Worm (Caenorhabditis elegans) whole organism, young adult: ENCODE data around the gene ZK154.4.
A peak's percentile ranks its signal among the peaks of the same experiment; 100 is the strongest.

Experiments used
- B0336.3 ChIP-seq: fragments of 200-800 bp; sonication (Bioruptor generic); IDR thresholded peaks from 2 replicates; pipeline ENCODE4 v1.3.6; 2022; ENCODE audit warnings: missing genetic modification characterization, missing compliant biosample characterization
- D2030.7 ChIP-seq: fragments of 200-800 bp; sonication (Bioruptor generic); IDR thresholded peaks from 2 replicates; pipeline ENCODE4 v1.3.6; 2022; ENCODE audit warnings: missing genetic modification reagents, missing genetic modification characterization, missing compliant biosample characterization
- F10E7.11 ChIP-seq: sonication (generic microtip); optimal IDR thresholded peaks from 2 replicates; lab custom pipeline; 2017; ENCODE audit warnings: mild to moderate bottlenecking, missing genetic modification characterization, moderate library complexity, missing compliant biosample characterization
- F22D6.2 ChIP-seq: sonication (generic microtip); optimal IDR thresholded peaks from 2 replicates; lab custom pipeline; 2016; ENCODE audit warnings: mild to moderate bottlenecking, missing genetic modification characterization, missing compliant biosample characterization
- F23B12.7 ChIP-seq: sonication (generic microtip); optimal IDR thresholded peaks from 2 replicates; lab custom pipeline; 2017; ENCODE audit warnings: missing genetic modification characterization, mild to moderate bottlenecking, missing compliant biosample characterization, antibody characterized with exemption, moderate library complexity; ENCODE audit not compliant: insufficient read depth
- F49E8.2 ChIP-seq: sonication (generic microtip); optimal IDR thresholded peaks from 3 replicates; lab custom pipeline; 2017; ENCODE audit warnings: missing genetic modification characterization, mild to moderate bottlenecking, missing compliant biosample characterization, antibody characterized with exemption, moderate library complexity; ENCODE audit not compliant: insufficient read depth
- F55B11.4 ChIP-seq: sonication (generic microtip); optimal IDR thresholded peaks from 2 replicates; lab custom pipeline; 2016; ENCODE audit warnings: missing compliant biosample characterization, missing genetic modification characterization, borderline replicate concordance; ENCODE audit not compliant: insufficient read depth
- F57A8.1 ChIP-seq: fragments of 200-800 bp; sonication (Bioruptor generic); optimal IDR thresholded peaks from 2 replicates; lab custom pipeline; 2018; ENCODE audit warnings: mild to moderate bottlenecking, missing genetic modification characterization, moderate library complexity, missing compliant biosample characterization
- F57C9.4 ChIP-seq: sonication (generic microtip); optimal IDR thresholded peaks from 2 replicates; lab custom pipeline; 2017; ENCODE audit warnings: mild to moderate bottlenecking, missing genetic modification characterization, missing compliant biosample characterization
- K12H6.12 ChIP-seq: fragments of 200-800 bp; sonication (Bioruptor generic); optimal IDR thresholded peaks from 2 replicates; lab custom pipeline; 2018; ENCODE audit warnings: mild to moderate bottlenecking, missing genetic modification characterization, missing compliant biosample characterization
- T07F8.4 ChIP-seq: sonication (generic microtip); optimal IDR thresholded peaks from 2 replicates; lab custom pipeline; 2016; ENCODE audit warnings: mild to moderate bottlenecking, missing genetic modification characterization, moderate library complexity, missing compliant biosample characterization
- T26A5.8 ChIP-seq: sonication (generic microtip); optimal IDR thresholded peaks from 2 replicates; lab custom pipeline; 2016; ENCODE audit warnings: missing genetic modification characterization, missing compliant biosample characterization
- Y56A3A.18 ChIP-seq: fragments of 200-800 bp; sonication (Bioruptor generic); IDR thresholded peaks from 2 replicates; pipeline ENCODE4 v1.3.6; 2022; ENCODE audit warnings: missing genetic modification reagents, missing genetic modification characterization, missing compliant biosample characterization
- aptf-2 ChIP-seq: fragments of 200-800 bp; sonication (Bioruptor generic); conservative IDR thresholded peaks from 2 replicates; pipeline ENCODE4 v1.3.6; 2022; ENCODE audit warnings: missing genetic modification reagents, missing genetic modification characterization, missing compliant biosample characterization
- atf-7 ChIP-seq: sonication (generic microtip); optimal IDR thresholded peaks from 2 replicates; lab custom pipeline; 2017; ENCODE audit warnings: mild to moderate bottlenecking, missing genetic modification characterization, missing compliant biosample characterization
- athp-1 ChIP-seq: sonication (generic microtip); optimal IDR thresholded peaks from 2 replicates; lab custom pipeline; 2017; ENCODE audit warnings: mild to moderate bottlenecking, missing genetic modification characterization, missing compliant biosample characterization
- attf-6 ChIP-seq: fragments of 200-800 bp; sonication (Bioruptor generic); IDR thresholded peaks from 2 replicates; pipeline ENCODE4 v1.3.6; 2022; ENCODE audit warnings: missing genetic modification reagents, missing genetic modification characterization, missing compliant biosample characterization
- bed-1 ChIP-seq: fragments of 200-800 bp; sonication (Bioruptor generic); IDR thresholded peaks from 2 replicates; pipeline ENCODE4 v1.3.6; 2022; ENCODE audit warnings: missing genetic modification reagents, missing genetic modification characterization, missing compliant biosample characterization
- bed-2 ChIP-seq: fragments of 200-800 bp; sonication (Bioruptor generic); IDR thresholded peaks from 2 replicates; pipeline ENCODE4 v1.3.6; 2022; ENCODE audit warnings: missing genetic modification reagents, missing genetic modification characterization, missing compliant biosample characterization
- cebp-1 ChIP-seq, 2 experiments: fragments of 200-800 bp in 1 of 2; sonication (Bioruptor generic) in 1 of 2; sonication (generic microtip) in 1 of 2; IDR thresholded peaks in 1 of 2; optimal IDR thresholded peaks in 1 of 2; 2 replicates each; pipeline versions ENCODE4 v1.3.6 to Lab custom; 2017 to 2022; ENCODE audit warnings: missing compliant biosample characterization in 2 of 2, missing genetic modification characterization in 2 of 2, mild to moderate bottlenecking in 1 of 2, missing genetic modification reagents in 1 of 2, moderate library complexity in 1 of 2
- ceh-27 ChIP-seq: fragments of 200-800 bp; sonication (Bioruptor generic); optimal IDR thresholded peaks from 2 replicates; lab custom pipeline; 2018; ENCODE audit warnings: mild to moderate bottlenecking, missing genetic modification characterization, moderate library complexity, missing compliant biosample characterization
- ceh-79 ChIP-seq: sonication (generic microtip); optimal IDR thresholded peaks from 2 replicates; lab custom pipeline; 2017; ENCODE audit warnings: mild to moderate bottlenecking, missing genetic modification characterization, missing compliant biosample characterization
- dox-1 ChIP-seq: fragments of 200-800 bp; sonication (Bioruptor generic); IDR thresholded peaks from 2 replicates; pipeline ENCODE4 v1.3.6; 2022; ENCODE audit warnings: missing genetic modification reagents, missing genetic modification characterization, missing compliant biosample characterization
- egl-18 ChIP-seq: fragments of 200-800 bp; sonication (Bioruptor generic); IDR thresholded peaks from 2 replicates; pipeline ENCODE4 v1.3.6; 2022; ENCODE audit warnings: missing genetic modification reagents, missing genetic modification characterization, missing compliant biosample characterization
- egrh-3 ChIP-seq: fragments of 200-800 bp; sonication (Bioruptor generic); IDR thresholded peaks from 2 replicates; pipeline ENCODE4 v1.3.6; 2022; ENCODE audit warnings: missing genetic modification reagents, missing genetic modification characterization, missing compliant biosample characterization
- hlh-12 ChIP-seq: sonication (generic microtip); optimal IDR thresholded peaks from 2 replicates; lab custom pipeline; 2016; ENCODE audit warnings: missing genetic modification characterization, missing compliant biosample characterization
- hmg-1.2 ChIP-seq: fragments of 200-800 bp; sonication (Bioruptor generic); IDR thresholded peaks from 2 replicates; pipeline ENCODE4 v1.3.6; 2022; ENCODE audit warnings: missing genetic modification reagents, missing genetic modification characterization, missing compliant biosample characterization
- let-526 ChIP-seq: fragments of 200-800 bp; sonication (Bioruptor generic); IDR thresholded peaks from 2 replicates; pipeline ENCODE4 v1.3.6; 2022; ENCODE audit warnings: missing genetic modification reagents, missing genetic modification characterization, missing compliant biosample characterization
- lin-54 ChIP-seq: fragments of 200-800 bp; sonication (Bioruptor generic); optimal IDR thresholded peaks from 2 replicates; lab custom pipeline; 2018; ENCODE audit warnings: mild to moderate bottlenecking, missing genetic modification characterization, missing compliant biosample characterization
- mel-28 ChIP-seq: sonication (generic microtip); optimal IDR thresholded peaks from 2 replicates; lab custom pipeline; 2016; ENCODE audit warnings: borderline replicate concordance, mild to moderate bottlenecking, missing genetic modification characterization, missing compliant biosample characterization
- nhr-80 ChIP-seq: sonication (generic microtip); optimal IDR thresholded peaks from 2 replicates; lab custom pipeline; 2016; ENCODE audit warnings: missing genetic modification characterization, missing compliant biosample characterization
- snpc-3.4 ChIP-seq: sonication (generic microtip); optimal IDR thresholded peaks from 2 replicates; lab custom pipeline; 2017; ENCODE audit warnings: missing genetic modification characterization, mild to moderate bottlenecking, missing compliant biosample characterization, antibody characterized with exemption, moderate library complexity, missing genotype, missing genetic modification reagents
- snpc-4 ChIP-seq, 5 experiments: fragments of 150-350 bp in 1 of 5; sonication (generic microtip) in 4 of 5; optimal IDR thresholded peaks; 2 replicates each; lab custom pipeline; 2014 to 2018; ENCODE audit warnings: missing genetic modification characterization in 5 of 5, missing biosample characterization in 3 of 5, antibody characterized with exemption in 2 of 5, mild to moderate bottlenecking in 2 of 5, missing compliant biosample characterization in 2 of 5, missing genotype in 2 of 5, moderate library complexity in 2 of 5, missing genetic modification reagents in 1 of 5
- somi-1 ChIP-seq: fragments of 200-800 bp; sonication (Bioruptor generic); optimal IDR thresholded peaks from 2 replicates; lab custom pipeline; 2018; ENCODE audit warnings: mild to moderate bottlenecking, missing genetic modification characterization, missing compliant biosample characterization
- tbp1 ChIP-seq: fragments of 200-800 bp; sonication (Bioruptor generic); optimal IDR thresholded peaks from 2 replicates; lab custom pipeline; 2018; ENCODE audit warnings: mild to moderate bottlenecking, missing genetic modification characterization, missing compliant biosample characterization
- zfh-2 ChIP-seq: fragments of 200-800 bp; sonication (Bioruptor generic); conservative IDR thresholded peaks from 2 replicates; pipeline ENCODE4 v1.3.6; 2022; ENCODE audit warnings: missing genetic modification reagents, missing genetic modification characterization, missing compliant biosample characterization

ZK154.4 gene

DNA sequence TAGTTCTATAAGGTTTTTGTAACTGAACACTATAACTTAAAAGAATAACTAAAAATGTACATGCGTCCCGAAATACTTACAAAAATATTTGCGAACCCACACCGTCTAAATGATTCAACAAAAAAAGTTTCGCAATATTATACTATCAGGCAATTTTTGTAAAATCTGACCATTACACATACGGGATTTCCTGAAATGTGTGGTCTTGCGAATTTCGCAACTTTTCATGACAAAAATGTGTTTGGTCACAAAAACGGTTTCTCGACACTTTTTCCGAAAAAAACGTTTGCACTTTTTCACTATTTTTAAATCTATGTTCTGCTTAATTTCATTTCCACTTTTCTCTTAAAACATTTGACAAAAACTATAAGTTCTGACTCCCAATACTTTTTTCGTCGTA is 33.0 kb upstream of the ZK154.4 start:
- TF ChIP-seq zfh-2 (GFP tag; lab: Robert Waterston, UW) (no peak), cebp-1 (GFP tag; IDR thresholded peaks at IDR 0.05; lab: Robert Waterston, UW) (peak; percentile 31; the same call in 1 of the 2 replicates), cebp-1 (tag; optimal IDR thresholded peaks at IDR 0.05; lab: Kevin White, UChicago) (peak; percentile 83), let-526 (no peak)

DNA sequence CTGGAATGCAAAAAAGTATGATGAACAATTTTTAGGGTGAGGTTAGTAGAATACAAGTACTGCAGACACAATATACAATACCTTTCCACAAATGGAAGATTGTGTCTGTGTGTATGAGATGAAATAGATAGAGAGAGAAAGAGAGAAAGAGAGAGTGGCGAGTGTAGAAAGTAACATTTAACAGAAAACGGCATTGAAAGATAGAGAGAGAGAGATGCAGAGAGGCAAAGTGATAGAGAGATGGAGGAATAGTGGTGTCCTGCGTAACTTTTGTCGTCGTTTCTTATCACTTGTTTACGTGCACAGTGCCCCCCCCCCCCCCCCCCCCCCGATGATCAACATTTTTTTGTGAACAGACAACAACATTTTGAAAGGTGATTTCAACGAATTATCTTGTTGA is 32.5 kb upstream of the ZK154.4 start:
- no peak for TF ChIP-seq snpc-4 (GFP tag; optimal IDR thresholded peaks at IDR 0.05; lab: Kevin White, UChicago)
- no peak for TF ChIP-seq snpc-4 (tag; optimal IDR thresholded peaks at IDR 0.05; lab: Kevin White, UChicago)
- TF ChIP-seq ceh-27 (GFP tag; lab: Kevin White, UChicago), result no peak
- TF ChIP-seq F22D6.2 (tag; lab: Kevin White, UChicago), result no peak
- no peak for TF ChIP-seq hlh-12
- TF ChIP-seq dox-1 (GFP tag; lab: Robert Waterston, UW), result peak; percentile 55
- no peak for TF ChIP-seq F55B11.4 (tag; lab: Kevin White, UChicago)
- no peak for TF ChIP-seq K12H6.12
- TF ChIP-seq F57A8.1 (GFP tag; lab: Kevin White, UChicago), result no peak
- TF ChIP-seq ceh-79 (tag; lab: Kevin White, UChicago), result no peak
- TF ChIP-seq atf-7 (tag; lab: Kevin White, UChicago), result no peak
- no peak for TF ChIP-seq mel-28
- no peak for TF ChIP-seq F57C9.4 (tag; lab: Kevin White, UChicago)
- peak; percentile 57; the same call in 1 of the 2 replicates for TF ChIP-seq hmg-1.2 (GFP tag; lab: Robert Waterston, UW)
- TF ChIP-seq let-526, result 0 out of 2 replicates have a peak, but pooled peaks have one; percentile 38
- peak; percentile 74 for TF ChIP-seq egrh-3
- TF ChIP-seq Y56A3A.18, result no peak
- TF ChIP-seq somi-1 (GFP tag; lab: Kevin White, UChicago), result peak; percentile 19
- TF ChIP-seq zfh-2 (GFP tag; lab: Robert Waterston, UW), result peak; percentile 56
- no peak for TF ChIP-seq attf-6 (GFP tag; lab: Robert Waterston, UW)
- no peak for TF ChIP-seq T07F8.4 (tag; lab: Kevin White, UChicago)
- peak; percentile 16 for TF ChIP-seq nhr-80 (tag; lab: Kevin White, UChicago)

DNA sequence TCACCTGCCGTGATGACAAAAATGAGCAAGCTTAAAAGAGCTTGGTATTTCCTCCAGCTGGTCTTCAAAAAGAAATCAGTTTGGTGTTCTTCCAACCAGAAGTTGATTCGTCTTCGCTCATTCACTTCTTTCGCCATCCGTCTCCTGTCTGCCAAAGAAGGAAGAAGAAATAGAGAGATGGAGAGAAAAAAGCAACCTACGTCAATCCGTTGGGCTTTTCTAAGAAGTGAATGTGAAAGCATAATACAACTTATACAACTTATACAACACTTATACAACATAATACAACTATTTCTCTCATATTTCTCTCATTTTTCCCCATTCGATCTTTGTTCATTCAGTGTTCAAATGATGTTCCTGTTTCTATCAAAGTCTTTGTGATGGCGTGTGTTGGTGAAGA is 28.8 kb upstream of the ZK154.4 start:
- no peak for TF ChIP-seq cebp-1 (GFP tag; IDR thresholded peaks at IDR 0.05; lab: Robert Waterston, UW)
- TF ChIP-seq cebp-1 (tag; optimal IDR thresholded peaks at IDR 0.05; lab: Kevin White, UChicago), result no peak
- TF ChIP-seq T26A5.8 (tag; lab: Kevin White, UChicago), result no peak
- no peak for TF ChIP-seq F10E7.11 (tag; lab: Kevin White, UChicago)
- no peak for TF ChIP-seq F23B12.7 (tag; lab: Kevin White, UChicago)
- no peak for TF ChIP-seq tbp1 (GFP tag; lab: Kevin White, UChicago)
- TF ChIP-seq lin-54 (GFP tag; lab: Kevin White, UChicago), result no peak
- no peak for TF ChIP-seq bed-1 (GFP tag; lab: Robert Waterston, UW)
- no peak for TF ChIP-seq F57A8.1 (GFP tag; lab: Kevin White, UChicago)
- TF ChIP-seq bed-2 (GFP tag; lab: Robert Waterston, UW), result no peak
- no peak for TF ChIP-seq aptf-2 (GFP tag; lab: Robert Waterston, UW)
- no peak for TF ChIP-seq snpc-3.4 (tag; lab: Kevin White, UChicago)
- no peak for TF ChIP-seq egl-18 (GFP tag; lab: Robert Waterston, UW)
- TF ChIP-seq B0336.3 (GFP tag; lab: Robert Waterston, UW), result no peak
- no peak for TF ChIP-seq zfh-2 (GFP tag; lab: Robert Waterston, UW)
- TF ChIP-seq D2030.7 (GFP tag; lab: Robert Waterston, UW), result no peak
- TF ChIP-seq attf-6 (GFP tag; lab: Robert Waterston, UW), result no peak
- no peak for TF ChIP-seq athp-1 (tag; lab: Kevin White, UChicago)
- TF ChIP-seq Y56A3A.18, result no peak
- TF ChIP-seq F49E8.2 (tag; lab: Kevin White, UChicago), result no peak
